Worm (Caenorhabditis elegans) whole organism, mixed stage, embryonic: Measurements from ENCODE around the gene clc-6.

ENCODE experiments used
- ces-1 ChIP-seq: fragments of 150-350 bp; optimal IDR thresholded peaks from 2 replicates; lab custom pipeline; 2014; ENCODE audit warnings: missing biosample characterization, missing genetic modification reagents, missing genetic modification characterization
- cnd-1 ChIP-seq: fragments of 200-800 bp; sonication (Bioruptor generic); optimal IDR thresholded peaks from 2 replicates; lab custom pipeline; 2018; ENCODE audit warnings: mild to moderate bottlenecking, missing genetic modification characterization, missing compliant biosample characterization
- elt-1 ChIP-seq: sonication (generic microtip); optimal IDR thresholded peaks from 2 replicates; lab custom pipeline; 2017; ENCODE audit warnings: missing genetic modification characterization, mild to moderate bottlenecking, missing compliant biosample characterization, antibody characterized with exemption, moderate library complexity, borderline replicate concordance; ENCODE audit not compliant: insufficient read depth
- mab-5 ChIP-seq: fragments of 150-350 bp; optimal IDR thresholded peaks from 2 replicates; lab custom pipeline; 2014; ENCODE audit warnings: missing biosample characterization, missing genetic modification characterization
- mls-2 ChIP-seq: sonication (generic microtip); optimal IDR thresholded peaks from 2 replicates; lab custom pipeline; 2016; ENCODE audit warnings: mild to moderate bottlenecking, missing genetic modification characterization, moderate library complexity, missing compliant biosample characterization
- nhr-2 ChIP-seq: fragments of 150-350 bp; optimal IDR thresholded peaks from 2 replicates; lab custom pipeline; 2014; ENCODE audit warnings: missing biosample characterization, missing genetic modification characterization
- nhr-237 ChIP-seq: fragments of 150-350 bp; optimal IDR thresholded peaks from 2 replicates; lab custom pipeline; 2014; ENCODE audit warnings: missing biosample characterization, missing genetic modification characterization
- nhr-76 ChIP-seq: sonication (generic microtip); optimal IDR thresholded peaks from 2 replicates; lab custom pipeline; 2017; ENCODE audit warnings: missing biosample characterization, missing genetic modification characterization
- snpc-4 ChIP-seq: fragments of 150-350 bp; optimal IDR thresholded peaks from 2 replicates; lab custom pipeline; 2014; ENCODE audit warnings: missing biosample characterization, missing genetic modification characterization
- tbx-8 ChIP-seq: fragments of 200-800 bp; sonication (Bioruptor generic); optimal IDR thresholded peaks from 2 replicates; lab custom pipeline; 2018; ENCODE audit warnings: mild to moderate bottlenecking, missing genetic modification characterization, moderate library complexity, missing compliant biosample characterization
- zip-8 ChIP-seq: fragments of 150-350 bp; optimal IDR thresholded peaks from 2 replicates; lab custom pipeline; 2014; ENCODE audit warnings: missing biosample characterization, missing genetic modification characterization
- ztf-11 ChIP-seq: fragments of 150-350 bp; optimal IDR thresholded peaks from 2 replicates; lab custom pipeline; 2014; ENCODE audit warnings: missing biosample characterization, missing genetic modification characterization

DNA sequence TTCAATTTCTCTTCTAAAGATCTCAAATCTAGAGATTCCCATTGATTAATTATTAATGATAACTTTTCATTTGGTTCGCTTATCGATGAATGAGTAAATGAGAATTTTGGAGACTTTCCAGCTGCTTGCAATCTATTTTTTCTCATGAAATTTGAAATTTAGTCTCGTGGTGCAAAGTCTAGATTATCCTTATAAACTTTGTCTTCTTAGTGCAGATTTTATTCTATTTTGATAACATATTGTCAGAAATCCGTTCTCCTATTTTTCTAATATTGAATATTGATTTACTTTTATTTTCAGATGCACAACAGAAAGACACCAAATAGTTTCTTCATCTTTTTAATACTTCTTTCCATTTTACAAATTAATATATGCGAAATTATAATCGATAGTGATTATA is 5.0 kb downstream of the clc-6 start, which contains the start of gene lgc-49:
- no peak for TF ChIP-seq cnd-1 (tag; lab: Kevin White, UChicago)
- no peak for TF ChIP-seq mab-5
- TF ChIP-seq ces-1 (GFP tag; lab: Kevin White, UChicago), result no peak
- TF ChIP-seq nhr-2 (tag; lab: Kevin White, UChicago), result no peak
- TF ChIP-seq zip-8, result no peak
- TF ChIP-seq mls-2 (tag; lab: Kevin White, UChicago), result no peak
- TF ChIP-seq nhr-237 (tag; lab: Kevin White, UChicago), result no peak
- no peak for TF ChIP-seq ztf-11 (tag; lab: Kevin White, UChicago)
- TF ChIP-seq nhr-76 (tag; lab: Kevin White, UChicago), result no peak
- TF ChIP-seq tbx-8 (GFP tag; lab: Kevin White, UChicago), result no peak
- no peak for TF ChIP-seq elt-1 (tag; lab: Kevin White, UChicago)
- TF ChIP-seq snpc-4 (tag; lab: Kevin White, UChicago), result no peak
